Worm (Caenorhabditis elegans) whole organism, L4/young adult: ENCODE measurements around the gene T25B6.4.

Source experiments
- W03F9.2 ChIP-seq: fragments of 150-350 bp; optimal IDR thresholded peaks from 2 replicates; lab custom pipeline; 2014; ENCODE audit warnings: missing biosample characterization, missing genetic modification characterization
- dao-5 ChIP-seq: sonication (generic microtip); optimal IDR thresholded peaks from 2 replicates; lab custom pipeline; 2016; ENCODE audit warnings: missing genotype, missing genetic modification characterization, moderate library complexity, missing compliant biosample characterization
- him-1 ChIP-seq: sonication (generic microtip); optimal IDR thresholded peaks from 2 replicates; lab custom pipeline; 2016; ENCODE audit warnings: missing genotype, missing genetic modification reagents, missing genetic modification characterization, missing compliant biosample characterization

- no peak for TF ChIP-seq dao-5
- TF ChIP-seq W03F9.2 (tag; lab: Kevin White, UChicago), result no peak
- TF ChIP-seq him-1 (tag; lab: Kevin White, UChicago), result no peak
These were observed 8.3 kb downstream of the T25B6.4 start for ce11 chrX:9023816-9024215.
